Worm (Caenorhabditis elegans): ENCODE data around the gene Y49A3A.4.

Y49A3A.4 gene

DNA sequence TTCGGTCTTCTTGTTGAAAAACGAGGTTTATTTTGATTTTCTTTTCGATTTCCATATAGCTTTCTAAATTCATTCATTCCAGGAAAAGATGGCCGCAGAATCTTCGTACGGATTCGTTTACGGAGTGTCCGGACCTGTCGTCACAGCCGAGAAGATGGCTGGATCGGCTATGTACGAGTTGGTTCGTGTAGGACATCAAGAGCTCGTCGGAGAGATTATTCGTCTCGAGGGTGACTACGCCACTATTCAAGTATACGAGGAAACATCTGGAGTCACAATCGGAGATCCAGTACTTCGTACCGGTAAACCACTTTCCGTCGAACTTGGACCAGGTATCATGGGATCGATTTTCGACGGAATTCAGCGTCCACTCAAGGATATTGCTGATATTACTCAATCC, 7.1 kb downstream of the Y49A3A.4 start, which contains the start of gene vha-13:
Gene vha-13 (plus strand): TSS at position 81 of the 400 bp plus-strand sequence.
- TF ChIP-seq fos-1 (tag; optimal IDR thresholded peaks at IDR 0.05) (no peak), eor-1 (tag; optimal IDR thresholded peaks at IDR 0.05) (no peak), egl-27 (tag; optimal IDR thresholded peaks at IDR 0.05) (no peak), daf-12 (tag; optimal IDR thresholded peaks at IDR 0.05) (no peak), egl-5 (tag; optimal IDR thresholded peaks at IDR 0.05) (no peak), unc-62 (GFP tag; optimal IDR thresholded peaks at IDR 0.05) (no peak), nhr-23 (tag; optimal IDR thresholded peaks at IDR 0.05) (no peak), nhr-11 (tag; optimal IDR thresholded peaks at IDR 0.05) (no peak), nhr-67 (tag; optimal IDR thresholded peaks at IDR 0.05) (no peak), nhr-28 (tag; optimal IDR thresholded peaks at IDR 0.05) (no peak), fkh-2 (tag; optimal IDR thresholded peaks at IDR 0.05) (no peak), jun-1 (tag; optimal IDR thresholded peaks at IDR 0.05) (no peak), mml-1 (tag; optimal IDR thresholded peaks at IDR 0.05) (no peak), zag-1 (tag; optimal IDR thresholded peaks at IDR 0.05) (no peak)

- TF ChIP-seq nhr-12 (tag; optimal IDR thresholded peaks at IDR 0.05), result no peak
- no peak for TF ChIP-seq nhr-67 (tag; optimal IDR thresholded peaks at IDR 0.05)
- TF ChIP-seq ceh-28 (tag; optimal IDR thresholded peaks at IDR 0.05), result no peak
- no peak for TF ChIP-seq R02D3.7 (tag; optimal IDR thresholded peaks at IDR 0.05)
- TF ChIP-seq ama-1 (optimal IDR thresholded peaks at IDR 0.05), result peak; percentile 50
- peak; percentile 82 for TF ChIP-seq elt-2 (tag; optimal IDR thresholded peaks at IDR 0.05)
- TF ChIP-seq nfya-1 (tag; optimal IDR thresholded peaks at IDR 0.05; ENCODE audit: insufficient read depth), result peak; percentile 87
- TF ChIP-seq fkh-10 (GFP tag; optimal IDR thresholded peaks at IDR 0.05), result peak; percentile 10
- TF ChIP-seq mdl-1 (tag; optimal IDR thresholded peaks at IDR 0.05), result no peak
- peak in 1 of 3 experiments; percentile 11 for TF ChIP-seq elt-3 (tag; optimal IDR thresholded peaks at IDR 0.05)
- TF ChIP-seq egl-5 (tag; optimal IDR thresholded peaks at IDR 0.05), result no peak
- peak; percentile 76 for TF ChIP-seq lsy-12 (tag; optimal IDR thresholded peaks at IDR 0.05)
- TF ChIP-seq hmg-11 (tag; optimal IDR thresholded peaks at IDR 0.05), result peak; percentile 92
- peak; percentile 64 for TF ChIP-seq skn-1 (tag; optimal IDR thresholded peaks at IDR 0.05)
- TF ChIP-seq ceh-16 (tag; optimal IDR thresholded peaks at IDR 0.05), result peak; percentile 25
- TF ChIP-seq pha-4 (tag; optimal IDR thresholded peaks at IDR 0.05), result peak; percentile 68
- TF ChIP-seq nhr-11 (tag; optimal IDR thresholded peaks at IDR 0.05), result no peak
- TF ChIP-seq nhr-25 (tag; optimal IDR thresholded peaks at IDR 0.05), result peak; percentile 86
- TF ChIP-seq lin-15B (tag; optimal IDR thresholded peaks at IDR 0.05), result peak; percentile 96
- TF ChIP-seq daf-12 (tag; optimal IDR thresholded peaks at IDR 0.05), result no peak
- no peak for TF ChIP-seq ztf-11 (tag; optimal IDR thresholded peaks at IDR 0.05)
- TF ChIP-seq tbx-2 (tag; optimal IDR thresholded peaks at IDR 0.05), result peak; percentile 19
- TF ChIP-seq jun-1 (tag; optimal IDR thresholded peaks at IDR 0.05), result peak; percentile 60
- TF ChIP-seq nhr-23 (tag; optimal IDR thresholded peaks at IDR 0.05), result peak; percentile 74
- peak; percentile 89 for TF ChIP-seq snpc-4 (tag; optimal IDR thresholded peaks at IDR 0.05)
- TF ChIP-seq nhr-43 (tag; optimal IDR thresholded peaks at IDR 0.05; ENCODE audit: poor library complexity, severe bottlenecking), result peak; percentile 46
- TF ChIP-seq lin-39 (tag; optimal IDR thresholded peaks at IDR 0.05), result peak; percentile 94
- TF ChIP-seq pqm-1 (tag; optimal IDR thresholded peaks at IDR 0.05), result peak; percentile 26
Measured at ce11 chrV:14350949-14351348, 7.7 kb downstream of the Y49A3A.4 start.

ce11 chrV:14350498-14350897, 8.2 kb downstream of the Y49A3A.4 start:
- no peak for TF ChIP-seq lsy-12 (tag; optimal IDR thresholded peaks at IDR 0.05)
- no peak for TF ChIP-seq sea-2 (GFP tag; optimal IDR thresholded peaks at IDR 0.05)
- no peak for TF ChIP-seq ZK546.5 (tag; optimal IDR thresholded peaks at IDR 0.05)
- TF ChIP-seq zag-1 (tag; optimal IDR thresholded peaks at IDR 0.05), result no peak
- TF ChIP-seq elt-2 (tag; optimal IDR thresholded peaks at IDR 0.05), result no peak
- no peak for TF ChIP-seq nhr-76 (tag; optimal IDR thresholded peaks at IDR 0.05)
